Fruit fly (Drosophila melanogaster) whole organism, embryonic: ENCODE measurements around the gene krz.

Experiments
- ATbp ChIP-seq: fragments of 200-800 bp; sonication (Bioruptor generic); optimal IDR thresholded peaks from 2 replicates; lab custom pipeline; 2017; ENCODE audit warnings: missing biosample characterization, mild to moderate bottlenecking, missing genetic modification characterization, missing genetic modification reagents
- Abd-B ChIP-seq: fragments of 200-800 bp; sonication (Bioruptor generic); optimal IDR thresholded peaks from 2 replicates; lab custom pipeline; 2018; ENCODE audit warnings: missing biosample characterization, mild to moderate bottlenecking, missing genetic modification characterization, moderate library complexity
- Adf1 ChIP-seq: fragments of 200-800 bp; sonication (Bioruptor generic); IDR thresholded peaks from 2 replicates; pipeline ENCODE4 v1.3.6; 2022; ENCODE audit warnings: missing biosample characterization, missing genetic modification characterization
- Antp ChIP-seq: fragments of 200-800 bp; sonication (Bioruptor generic); optimal IDR thresholded peaks from 3 replicates; lab custom pipeline; 2016; ENCODE audit warnings: missing biosample characterization, missing genetic modification characterization
- Bdp1 ChIP-seq: fragments of 200-800 bp; sonication (Bioruptor generic); optimal IDR thresholded peaks from 3 replicates; lab custom pipeline; 2016; ENCODE audit warnings: missing biosample characterization, missing genetic modification characterization
- BtbVII ChIP-seq: fragments of 200-800 bp; sonication (Bioruptor generic); optimal IDR thresholded peaks from 3 replicates; lab custom pipeline; 2017; ENCODE audit warnings: missing biosample characterization, mild to moderate bottlenecking, missing genetic modification characterization
- CG10366 ChIP-seq: fragments of 200-800 bp; sonication (Bioruptor generic); IDR thresholded peaks from 2 replicates; pipeline ENCODE4 v1.3.6; 2022; ENCODE audit warnings: missing biosample characterization, missing genetic modification characterization
- CG11085 ChIP-seq: fragments of 200-800 bp; sonication (Bioruptor generic); IDR thresholded peaks from 2 replicates; pipeline ENCODE4 v1.3.6; 2022; ENCODE audit warnings: missing biosample characterization, missing genetic modification characterization
- CG12219 ChIP-seq: fragments of 200-800 bp; sonication (Bioruptor generic); optimal IDR thresholded peaks from 3 replicates; lab custom pipeline; 2018; ENCODE audit warnings: missing biosample characterization, mild to moderate bottlenecking, missing genetic modification characterization
- CG15479 ChIP-seq: fragments of 200-800 bp; sonication (Bioruptor generic); optimal IDR thresholded peaks from 3 replicates; lab custom pipeline; 2019; ENCODE audit warnings: missing biosample characterization, mild to moderate bottlenecking, missing genetic modification characterization, moderate library complexity
- CG1602 ChIP-seq: fragments of 200-800 bp; sonication (Bioruptor generic); optimal IDR thresholded peaks from 3 replicates; lab custom pipeline; 2016; ENCODE audit warnings: missing biosample characterization, missing genetic modification characterization
- CG17359 ChIP-seq: fragments of 200-800 bp; sonication (Bioruptor generic); optimal IDR thresholded peaks from 3 replicates; lab custom pipeline; 2018; ENCODE audit warnings: missing biosample characterization, mild to moderate bottlenecking, missing genetic modification characterization, moderate library complexity
- CG2116 ChIP-seq: fragments of 200-800 bp; sonication (Bioruptor generic); optimal IDR thresholded peaks from 3 replicates; lab custom pipeline; 2018; ENCODE audit warnings: missing biosample characterization, mild to moderate bottlenecking, missing genetic modification characterization
- CG6272 ChIP-seq: fragments of 200-800 bp; sonication (Bioruptor generic); IDR thresholded peaks from 2 replicates; pipeline ENCODE4 v1.3.6; 2022; ENCODE audit warnings: missing biosample characterization, missing genetic modification characterization
- CG6854 ChIP-seq: fragments of 200-800 bp; sonication (Bioruptor generic); optimal IDR thresholded peaks from 3 replicates; lab custom pipeline; 2017; ENCODE audit warnings: missing biosample characterization, mild to moderate bottlenecking, missing genetic modification characterization
- CG7271 ChIP-seq: fragments of 200-800 bp; sonication (Bioruptor generic); optimal IDR thresholded peaks from 2 replicates; lab custom pipeline; 2018; ENCODE audit warnings: missing biosample characterization, mild to moderate bottlenecking, missing genetic modification characterization, moderate library complexity
- CG7963 ChIP-seq: fragments of 200-800 bp; sonication (Bioruptor generic); IDR thresholded peaks from 3 replicates; pipeline ENCODE4 v1.3.6; 2022; ENCODE audit warnings: missing biosample characterization, missing genetic modification characterization; ENCODE audit not compliant: partially characterized antibody
- CG8290 ChIP-seq, 3 experiments: fragments of 200-800 bp; sonication (Bioruptor generic); optimal IDR thresholded peaks; 2 replicates each; lab custom pipeline; 2016 to 2019; ENCODE audit warnings: missing biosample characterization in 3 of 3, missing genetic modification characterization in 3 of 3, mild to moderate bottlenecking in 2 of 3, moderate library complexity in 1 of 3
- CG8765 ChIP-seq: fragments of 200-800 bp; sonication (Bioruptor generic); IDR thresholded peaks from 2 replicates; pipeline ENCODE4 v1.3.6; 2022; ENCODE audit warnings: missing biosample characterization, missing genetic modification characterization
- CG9609 ChIP-seq: fragments of 200-800 bp; sonication (Bioruptor generic); optimal IDR thresholded peaks from 3 replicates; lab custom pipeline; 2016; ENCODE audit warnings: missing biosample characterization, missing genetic modification characterization
- CG9817 ChIP-seq: fragments of 200-800 bp; sonication (Bioruptor generic); optimal IDR thresholded peaks from 2 replicates; lab custom pipeline; 2018; ENCODE audit warnings: missing biosample characterization, mild to moderate bottlenecking, missing genetic modification characterization, moderate library complexity
- E2f2 ChIP-seq: fragments of 200-800 bp; sonication (Bioruptor generic); IDR thresholded peaks from 2 replicates; pipeline ENCODE4 v1.3.6; 2022; ENCODE audit warnings: missing biosample characterization, missing genetic modification characterization
- ERR ChIP-seq: fragments of 200-800 bp; sonication (Bioruptor generic); optimal IDR thresholded peaks from 2 replicates; lab custom pipeline; 2016; ENCODE audit warnings: missing biosample characterization, missing genetic modification characterization
- Ets97D ChIP-seq: fragments of 200-800 bp; sonication (Bioruptor generic); optimal IDR thresholded peaks from 3 replicates; lab custom pipeline; 2016; ENCODE audit warnings: missing biosample characterization, missing genetic modification characterization
- Fer1 ChIP-seq: fragments of 200-800 bp; sonication (Bioruptor generic); optimal IDR thresholded peaks from 2 replicates; lab custom pipeline; 2017; ENCODE audit warnings: missing biosample characterization, mild to moderate bottlenecking, missing genetic modification characterization
- Gug ChIP-seq: fragments of 200-800 bp; sonication (Bioruptor generic); IDR thresholded peaks from 4 replicates; pipeline ENCODE4 v1.3.6; 2022; ENCODE audit warnings: missing biosample characterization, missing genetic modification characterization
- HmgZ ChIP-seq: fragments of 200-800 bp; sonication (Bioruptor generic); optimal IDR thresholded peaks from 2 replicates; lab custom pipeline; 2018; ENCODE audit warnings: missing biosample characterization, mild to moderate bottlenecking, missing genetic modification characterization
- Lhr ChIP-seq: fragments of 200-800 bp; sonication (Bioruptor generic); optimal IDR thresholded peaks from 3 replicates; lab custom pipeline; 2017; ENCODE audit warnings: mild to moderate bottlenecking, missing biosample characterization, missing genetic modification reagents, missing genetic modification characterization
- Lim3 ChIP-seq: fragments of 200-800 bp; sonication (Bioruptor generic); IDR thresholded peaks from 2 replicates; pipeline ENCODE4 v1.3.6; 2022; ENCODE audit warnings: missing biosample characterization, missing genetic modification characterization
- MTF-1 ChIP-seq: fragments of 200-800 bp; sonication (Bioruptor generic); optimal IDR thresholded peaks from 2 replicates; lab custom pipeline; 2018; ENCODE audit warnings: missing biosample characterization, mild to moderate bottlenecking, missing genetic modification characterization, borderline replicate concordance
- Med ChIP-seq: fragments of 200-800 bp; sonication (Bioruptor generic); peaks from one replicate; lab custom pipeline; 2016; ENCODE audit warnings: missing biosample characterization, missing genetic modification characterization, mild to moderate bottlenecking, inconsistent platforms, moderate library complexity
- Myb ChIP-seq: fragments of 200-800 bp; sonication (Bioruptor generic); optimal IDR thresholded peaks from 2 replicates; lab custom pipeline; 2016; ENCODE audit warnings: missing biosample characterization, missing genetic modification characterization
- Trl ChIP-seq, 3 experiments: fragments of >200 bp in 2 of 3; fragments of 200-800 bp in 1 of 3; sonication (Bioruptor generic) in 1 of 3; optimal IDR thresholded peaks; 2 replicates in 1 of 3; 3 replicates in 2 of 3; lab custom pipeline; 2016 to 2017; ENCODE audit warnings: missing biosample characterization in 1 of 3, missing genetic modification characterization in 1 of 3
- bcd ChIP-seq: fragments of 200-800 bp; sonication (Bioruptor generic); optimal IDR thresholded peaks from 2 replicates; lab custom pipeline; 2017; ENCODE audit warnings: missing biosample characterization, mild to moderate bottlenecking, missing genetic modification characterization
- chn ChIP-seq: fragments of 200-800 bp; sonication (Bioruptor generic); optimal IDR thresholded peaks from 2 replicates; lab custom pipeline; 2016; ENCODE audit warnings: missing biosample characterization, missing genetic modification characterization
- ci ChIP-seq: fragments of 200-800 bp; sonication (Bioruptor generic); IDR thresholded peaks from 3 replicates; pipeline ENCODE4 v1.3.6; 2022; ENCODE audit warnings: missing biosample characterization, missing genetic modification characterization
- crp ChIP-seq, 2 experiments: fragments of 200-800 bp; sonication (Bioruptor generic); optimal IDR thresholded peaks; 2 replicates in 1 of 2; 3 replicates in 1 of 2; lab custom pipeline; 2017; ENCODE audit warnings: missing biosample characterization in 2 of 2, missing genetic modification characterization in 2 of 2, mild to moderate bottlenecking in 1 of 2, moderate library complexity in 1 of 2
- dysf ChIP-seq: fragments of 200-800 bp; sonication (Bioruptor generic); IDR thresholded peaks from 3 replicates; pipeline ENCODE4 v1.3.6; 2022; ENCODE audit warnings: missing biosample characterization, missing genetic modification characterization
- nom ChIP-seq: fragments of 200-800 bp; sonication (Bioruptor generic); optimal IDR thresholded peaks from 2 replicates; lab custom pipeline; 2017; ENCODE audit warnings: missing biosample characterization, missing genetic modification characterization, mild to moderate bottlenecking, moderate library complexity, missing genetic modification reagents
- pita ChIP-seq: fragments of 200-800 bp; sonication (Bioruptor generic); optimal IDR thresholded peaks from 2 replicates; lab custom pipeline; 2017; ENCODE audit warnings: missing biosample characterization, mild to moderate bottlenecking, missing genetic modification characterization
- ranshi ChIP-seq: fragments of 200-800 bp; sonication (Bioruptor generic); IDR thresholded peaks from 2 replicates; pipeline ENCODE4 v1.3.6; 2022; ENCODE audit warnings: missing biosample characterization, missing genetic modification characterization
- rib ChIP-seq: fragments of 200-800 bp; sonication (Bioruptor generic); IDR thresholded peaks from 2 replicates; pipeline ENCODE4 v1.3.6; 2022; ENCODE audit warnings: missing biosample characterization, missing genetic modification characterization
- row ChIP-seq: fragments of 200-800 bp; sonication (Bioruptor generic); IDR thresholded peaks from 3 replicates; pipeline ENCODE4 v1.3.6; 2022; ENCODE audit warnings: missing biosample characterization, missing genetic modification characterization
- sens ChIP-seq: fragments of 200-800 bp; sonication (Bioruptor generic); peaks from one replicate; lab custom pipeline; 2016; ENCODE audit warnings: missing biosample characterization, missing genetic modification characterization
- stwl ChIP-seq: fragments of 200-800 bp; sonication (Bioruptor generic); optimal IDR thresholded peaks from 3 replicates; lab custom pipeline; 2018; ENCODE audit warnings: missing biosample characterization, mild to moderate bottlenecking, missing genetic modification characterization, moderate library complexity
- tgo ChIP-seq: fragments of 200-800 bp; sonication (Bioruptor generic); IDR thresholded peaks from 3 replicates; pipeline ENCODE4 v1.3.6; 2022; ENCODE audit warnings: missing biosample characterization, missing genetic modification characterization
- wdn ChIP-seq: fragments of 200-800 bp; sonication (Bioruptor generic); IDR thresholded peaks from 2 replicates; pipeline ENCODE4 v1.3.6; 2022; ENCODE audit warnings: missing biosample characterization, missing genetic modification characterization

The krz gene

dm6 chr3R:32046658-32047057, 5.1 kb downstream of the krz start:
- TF ChIP-seq CG12219 (no peak), sens (GFP tag; lab: Kevin White, UChicago) (peak; percentile 61), Trl (optimal IDR thresholded peaks at IDR 0.05; lab: Kevin White, UChicago) (no peak), Trl (GFP tag; optimal IDR thresholded peaks at IDR 0.05; lab: Kevin White, UChicago) (no peak), CG8765 (GFP tag; lab: Robert Waterston, UW) (no peak)

DNA sequence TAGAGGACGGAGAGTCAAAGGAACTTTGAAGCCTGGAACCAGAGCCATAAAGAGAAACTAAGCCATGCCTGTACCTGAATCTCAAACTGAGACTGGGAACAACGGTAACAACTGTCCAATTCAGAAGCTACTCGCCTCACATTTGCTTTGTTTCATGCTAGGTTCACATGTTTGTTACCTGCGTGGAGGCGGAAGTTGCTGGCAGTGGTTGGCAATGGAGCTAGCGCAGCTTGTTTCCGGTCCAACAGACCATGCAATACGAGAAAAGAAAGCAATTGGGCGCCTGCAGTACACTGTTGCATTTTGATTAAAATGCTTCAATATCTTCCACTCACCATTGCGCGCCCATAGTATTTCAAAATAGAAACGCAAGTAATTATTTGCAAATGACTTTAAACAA, 8.0 kb downstream of the krz start:
- TF ChIP-seq Lhr (GFP tag; lab: Kevin White, UChicago) = no peak
- TF ChIP-seq CG8290 (GFP tag; optimal IDR thresholded peaks at IDR 0.05; lab: Kevin White, UChicago) = no peak
- TF ChIP-seq CG8290 (tag; optimal IDR thresholded peaks at IDR 0.05; lab: Kevin White, UChicago) = no peak
- no peak for TF ChIP-seq Fer1 (GFP tag; lab: Kevin White, UChicago)
- TF ChIP-seq row = no peak
- TF ChIP-seq wdn (GFP tag; lab: Robert Waterston, UW) = no peak
- TF ChIP-seq CG7963 (GFP tag; lab: Robert Waterston, UW) = no peak
- no peak for TF ChIP-seq rib (GFP tag; lab: Robert Waterston, UW)
- peak; percentile 38 for TF ChIP-seq CG2116 (GFP tag; lab: Kevin White, UChicago)
- TF ChIP-seq Ets97D (GFP tag; lab: Kevin White, UChicago) = peak; percentile 12
- no peak for TF ChIP-seq tgo (GFP tag; lab: Robert Waterston, UW)
- TF ChIP-seq ranshi (GFP tag; lab: Robert Waterston, UW) = no peak
- TF ChIP-seq Lim3 (GFP tag; lab: Robert Waterston, UW) = no peak
- TF ChIP-seq Adf1 (GFP tag; lab: Robert Waterston, UW) = no peak
- TF ChIP-seq CG11085 = no peak
- peak; percentile 63 for TF ChIP-seq CG7271 (tag; lab: Kevin White, UChicago)
- no peak for TF ChIP-seq CG9817 (tag; lab: Kevin White, UChicago)
- TF ChIP-seq CG17359 (tag; lab: Kevin White, UChicago) = no peak
- peak; percentile 27 for TF ChIP-seq stwl
- no peak for TF ChIP-seq CG15479 (GFP tag; lab: Kevin White, UChicago)
- TF ChIP-seq Med (GFP tag; lab: Kevin White, UChicago) = peak; percentile 50
- no peak for TF ChIP-seq Antp (GFP tag; lab: Kevin White, UChicago)

- no peak for TF ChIP-seq BtbVII (GFP tag; lab: Kevin White, UChicago)
- TF ChIP-seq Bdp1 (GFP tag; lab: Kevin White, UChicago) = no peak
- peak; percentile 6 for TF ChIP-seq sens (GFP tag; lab: Kevin White, UChicago)
Observed at dm6 chr3R:32038030-32038429, 13.8 kb downstream of the krz start, which contains the start of gene Pos. TSS of gene Pos (plus strand) at chr3R:32038330.

- TF ChIP-seq CG6854 (GFP tag; lab: Kevin White, UChicago) (no peak), CG1602 (GFP tag; lab: Kevin White, UChicago) (peak; percentile 13), CG6272 (GFP tag; lab: Robert Waterston, UW) (no peak), crp (GFP tag; optimal IDR thresholded peaks at IDR 0.05; lab: Kevin White, UChicago) (no peak), ATbp (peak; percentile 8), ci (GFP tag; lab: Robert Waterston, UW) (0 out of 3 replicates have a peak, but pooled peaks have one; percentile 22), E2f2 (GFP tag; lab: Robert Waterston, UW) (no peak), bcd (peak; percentile 14), CG10366 (GFP tag; lab: Robert Waterston, UW) (peak; percentile 17; the same call in 1 of the 2 replicates), Myb (GFP tag; lab: Kevin White, UChicago) (no peak), MTF-1 (no peak), chn (GFP tag; lab: Kevin White, UChicago) (peak; percentile 12), Abd-B (no peak), Gug (peak; percentile 32; the same call in 2 of the 4 replicates), ERR (GFP tag; lab: Kevin White, UChicago) (no peak), CG9609 (GFP tag; lab: Kevin White, UChicago) (no peak), pita (GFP tag; lab: Kevin White, UChicago) (no peak), HmgZ (tag; lab: Kevin White, UChicago) (no peak), dysf (GFP tag; lab: Robert Waterston, UW) (0 out of 3 replicates have a peak, but pooled peaks have one; percentile 17), nom (no peak)
Observed at dm6 chr3R:32032885-32033284, 18.9 kb downstream of the krz start.
